Worm (Caenorhabditis elegans) whole organism, L4 larva: Measurements from ENCODE around the gene fbxa-99.

ENCODE experiments used
- D1046.2 ChIP-seq: fragments of 200-800 bp; sonication (Bioruptor generic); IDR thresholded peaks from 2 replicates; pipeline ENCODE4 v1.3.6; 2022; ENCODE audit warnings: missing genetic modification characterization, missing compliant biosample characterization
- F37D6.2 ChIP-seq: sonication (generic microtip); optimal IDR thresholded peaks from 2 replicates; lab custom pipeline; 2016; ENCODE audit warnings: mild to moderate bottlenecking, missing genetic modification characterization, missing compliant biosample characterization
- Y105C5A.15 ChIP-seq: fragments of 200-800 bp; sonication (Bioruptor generic); IDR thresholded peaks from 2 replicates; pipeline ENCODE4 v1.3.6; 2022; ENCODE audit warnings: missing genetic modification characterization, missing compliant biosample characterization
- aha-1 ChIP-seq: fragments of 150-350 bp; peaks from one replicate; lab custom pipeline; 2014; ENCODE audit warnings: missing biosample characterization, missing genetic modification characterization
- aly-2 ChIP-seq: sonication (generic microtip); optimal IDR thresholded peaks from 2 replicates; lab custom pipeline; 2018; ENCODE audit warnings: missing biosample characterization, missing genetic modification characterization
- attf-4 ChIP-seq: sonication (generic microtip); optimal IDR thresholded peaks from 3 replicates; lab custom pipeline; 2017; ENCODE audit warnings: missing biosample characterization, missing genetic modification characterization
- ceh-20 ChIP-seq: fragments of 200-800 bp; sonication (Bioruptor generic); IDR thresholded peaks from 2 replicates; pipeline ENCODE4 v1.3.6; 2022; ENCODE audit warnings: missing genetic modification reagents, missing genetic modification characterization, missing compliant biosample characterization
- ceh-32 ChIP-seq: sonication (generic microtip); optimal IDR thresholded peaks from 2 replicates; lab custom pipeline; 2016; ENCODE audit warnings: mild to moderate bottlenecking, missing genetic modification characterization, missing compliant biosample characterization; ENCODE audit not compliant: poor library complexity
- ceh-62 ChIP-seq: sonication (generic microtip); optimal IDR thresholded peaks from 2 replicates; lab custom pipeline; 2017; ENCODE audit warnings: missing biosample characterization, missing genetic modification characterization
- daf-19 ChIP-seq: fragments of 200-800 bp; sonication (Bioruptor generic); conservative IDR thresholded peaks from 2 replicates; pipeline ENCODE4 v1.3.6; 2022; ENCODE audit warnings: missing genetic modification characterization, missing compliant biosample characterization
- dmd-6 ChIP-seq: fragments of 200-800 bp; sonication (Bioruptor generic); IDR thresholded peaks from 2 replicates; pipeline ENCODE4 v1.3.6; 2022; ENCODE audit warnings: missing genetic modification reagents, missing genetic modification characterization, missing compliant biosample characterization
- dmd-8 ChIP-seq: fragments of 200-800 bp; sonication (Bioruptor generic); IDR thresholded peaks from 2 replicates; pipeline ENCODE4 v1.3.6; 2022; ENCODE audit warnings: missing genetic modification characterization, missing compliant biosample characterization
- dmd-9 ChIP-seq: fragments of 200-800 bp; sonication (Bioruptor generic); IDR thresholded peaks from 2 replicates; pipeline ENCODE4 v1.3.6; 2022; ENCODE audit warnings: missing genetic modification reagents, missing genetic modification characterization, missing compliant biosample characterization
- egl-43 ChIP-seq: fragments of 200-800 bp; sonication (Bioruptor generic); IDR thresholded peaks from 2 replicates; pipeline ENCODE4 v1.3.6; 2022; ENCODE audit warnings: missing genetic modification reagents, missing genetic modification characterization, missing compliant biosample characterization
- fos-1 ChIP-seq: fragments of 150-350 bp; optimal IDR thresholded peaks from 2 replicates; lab custom pipeline; 2014; ENCODE audit warnings: missing biosample characterization, missing genetic modification characterization
- hif-1 ChIP-seq, 2 experiments: sonication (generic microtip); optimal IDR thresholded peaks; 2 replicates each; lab custom pipeline; 2016 to 2017; ENCODE audit warnings: missing compliant biosample characterization in 2 of 2, missing genetic modification characterization in 2 of 2, missing genetic modification reagents in 2 of 2, missing genotype in 2 of 2, mild to moderate bottlenecking in 1 of 2
- hlh-11 ChIP-seq: fragments of 200-800 bp; sonication (Bioruptor generic); optimal IDR thresholded peaks from 2 replicates; lab custom pipeline; 2018; ENCODE audit warnings: mild to moderate bottlenecking, missing genetic modification characterization, missing compliant biosample characterization
- hlh-30 ChIP-seq: sonication (generic microtip); optimal IDR thresholded peaks from 2 replicates; lab custom pipeline; 2017; ENCODE audit warnings: antibody characterized with exemption, mild to moderate bottlenecking, missing genetic modification characterization, missing compliant biosample characterization; ENCODE audit not compliant: insufficient read depth
- jun-1 ChIP-seq: fragments of 150-350 bp; optimal IDR thresholded peaks from 2 replicates; lab custom pipeline; 2014; ENCODE audit warnings: missing biosample characterization, missing genetic modification reagents, missing genetic modification characterization
- lim-7 ChIP-seq: fragments of 200-800 bp; sonication (Bioruptor generic); IDR thresholded peaks from 2 replicates; pipeline ENCODE4 v1.3.6; 2022; ENCODE audit warnings: missing genetic modification characterization, missing compliant biosample characterization
- lin-13 ChIP-seq: fragments of 150-350 bp; optimal IDR thresholded peaks from 2 replicates; lab custom pipeline; 2014; ENCODE audit warnings: missing biosample characterization, missing genetic modification reagents, missing genetic modification characterization
- lin-29 ChIP-seq: fragments of 200-800 bp; sonication (Bioruptor generic); IDR thresholded peaks from 2 replicates; pipeline ENCODE4 v1.3.6; 2022; ENCODE audit warnings: missing genetic modification reagents, missing genetic modification characterization, missing compliant biosample characterization
- lin-39 ChIP-seq: fragments of 150-350 bp; optimal IDR thresholded peaks from 2 replicates; lab custom pipeline; 2014; ENCODE audit warnings: missing biosample characterization, missing genetic modification reagents, missing genetic modification characterization
- lsy-2 ChIP-seq, 2 experiments: fragments of 150-350 bp in 1 of 2; sonication (generic microtip) in 1 of 2; optimal IDR thresholded peaks; 2 replicates each; lab custom pipeline; 2014 to 2017; ENCODE audit warnings: missing biosample characterization in 2 of 2, missing genetic modification characterization in 2 of 2
- mdl-1 ChIP-seq, 2 experiments: fragments of 150-350 bp in 1 of 2; sonication (generic microtip) in 1 of 2; optimal IDR thresholded peaks; 2 replicates each; lab custom pipeline; 2014 to 2017; ENCODE audit warnings: missing biosample characterization in 2 of 2, missing genetic modification characterization in 2 of 2
- mxl-2 ChIP-seq: fragments of 200-800 bp; sonication (Bioruptor generic); conservative IDR thresholded peaks from 2 replicates; pipeline ENCODE4 v1.3.6; 2022; ENCODE audit warnings: missing genetic modification reagents, missing genetic modification characterization, missing compliant biosample characterization
- nhr-102 ChIP-seq: sonication (generic microtip); optimal IDR thresholded peaks from 2 replicates; lab custom pipeline; 2016; ENCODE audit warnings: mild to moderate bottlenecking, missing genetic modification characterization, moderate library complexity, missing compliant biosample characterization
- nhr-111 ChIP-seq: fragments of 200-800 bp; sonication (Bioruptor generic); optimal IDR thresholded peaks from 2 replicates; lab custom pipeline; 2018; ENCODE audit warnings: mild to moderate bottlenecking, missing genetic modification characterization, missing compliant biosample characterization
- nhr-48 ChIP-seq: sonication (generic microtip); optimal IDR thresholded peaks from 2 replicates; lab custom pipeline; 2016; ENCODE audit warnings: mild to moderate bottlenecking, missing genetic modification characterization, missing compliant biosample characterization
- pha-4 ChIP-seq, 2 experiments: fragments of 150-350 bp in 1 of 2; fragments of 200-800 bp in 1 of 2; sonication (Bioruptor generic) in 1 of 2; IDR thresholded peaks in 1 of 2; optimal IDR thresholded peaks in 1 of 2; 2 replicates each; pipeline versions ENCODE4 v1.3.6 to Lab custom; 2014 to 2022; ENCODE audit warnings: missing genetic modification characterization in 2 of 2, missing genetic modification reagents in 2 of 2, missing biosample characterization in 1 of 2, missing compliant biosample characterization in 1 of 2
- sdz-12 ChIP-seq: fragments of 200-800 bp; sonication (Bioruptor generic); optimal IDR thresholded peaks from 2 replicates; lab custom pipeline; 2018; ENCODE audit warnings: mild to moderate bottlenecking, missing genetic modification characterization, missing compliant biosample characterization
- tag-97 ChIP-seq: fragments of 200-800 bp; sonication (Bioruptor generic); IDR thresholded peaks from 2 replicates; pipeline ENCODE4 v1.3.6; 2022; ENCODE audit warnings: missing genetic modification characterization, missing compliant biosample characterization
- tra-1 ChIP-seq: fragments of 200-800 bp; sonication (Bioruptor generic); IDR thresholded peaks from 2 replicates; pipeline ENCODE4 v1.3.6; 2022; ENCODE audit warnings: missing genetic modification reagents, missing genetic modification characterization, missing compliant biosample characterization
- unc-130 ChIP-seq: sonication (generic microtip); optimal IDR thresholded peaks from 2 replicates; lab custom pipeline; 2016; ENCODE audit warnings: missing genetic modification reagents, missing genetic modification characterization, missing compliant biosample characterization
- unc-39 ChIP-seq: sonication (generic microtip); optimal IDR thresholded peaks from 2 replicates; lab custom pipeline; 2017; ENCODE audit warnings: missing biosample characterization, missing genetic modification characterization
- zip-11 ChIP-seq: fragments of 200-800 bp; sonication (Bioruptor generic); IDR thresholded peaks from 2 replicates; pipeline ENCODE4 v1.3.6; 2022; ENCODE audit warnings: missing genetic modification characterization, missing compliant biosample characterization
- zip-2 ChIP-seq: fragments of 150-350 bp; optimal IDR thresholded peaks from 2 replicates; lab custom pipeline; 2014; ENCODE audit warnings: missing biosample characterization, missing genetic modification characterization
- ztf-7 ChIP-seq: fragments of 150-350 bp; optimal IDR thresholded peaks from 2 replicates; lab custom pipeline; 2014; ENCODE audit warnings: missing biosample characterization, missing genetic modification characterization

The fbxa-99 gene

ce11 chrV:15965114-15965513, 17.5 kb downstream of the fbxa-99 start, which contains the start of gene sri-2:
sri-2 (minus strand) TSS chrV:15965214.
- TF ChIP-seq ceh-20 (no peak), aha-1 (peak; percentile 21), daf-19 (GFP tag; lab: Robert Waterston, UW) (no peak), lin-13 (no peak)

ce11 chrV:15959456-15959855, 23.2 kb downstream of the fbxa-99 start:
- no peak for TF ChIP-seq dmd-8 (GFP tag; lab: Robert Waterston, UW)
- TF ChIP-seq nhr-48 (tag; lab: Kevin White, UChicago): peak; percentile 26

- TF ChIP-seq ceh-62 (tag; lab: Kevin White, UChicago) (no peak), aha-1 (no peak), hlh-11 (no peak)
Measured at ce11 chrV:15957098-15957497, 25.6 kb downstream of the fbxa-99 start, which contains the start of gene F36G9.3. F36G9.3 (plus strand) TSS chrV:15957398.

- TF ChIP-seq tra-1: no peak
- TF ChIP-seq tag-97: no peak
- TF ChIP-seq lin-13: no peak
- no peak for TF ChIP-seq ztf-7 (tag; lab: Kevin White, UChicago)
- peak; percentile 29 for TF ChIP-seq aha-1
Measured at ce11 chrV:15955497-15955896, 27.2 kb downstream of the fbxa-99 start, which contains the start of gene srh-186. srh-186 (plus strand) TSS chrV:15955797.

- TF ChIP-seq attf-4 (tag; lab: Kevin White, UChicago) (no peak), F37D6.2 (no peak), hlh-30 (no peak), lin-39 (tag; lab: Kevin White, UChicago) (no peak), unc-39 (tag; lab: Kevin White, UChicago) (no peak), nhr-102 (tag; lab: Kevin White, UChicago) (no peak), pha-4 (GFP tag; IDR thresholded peaks at IDR 0.05; lab: Robert Waterston, UW) (no peak), pha-4 (tag; optimal IDR thresholded peaks at IDR 0.05; lab: Kevin White, UChicago) (no peak), lsy-2 (tag; optimal IDR thresholded peaks at IDR 0.05; lab: Kevin White, UChicago) (no peak), egl-43 (no peak), D1046.2 (GFP tag; lab: Robert Waterston, UW) (no peak), dmd-9 (GFP tag; lab: Robert Waterston, UW) (no peak), mdl-1 (tag; optimal IDR thresholded peaks at IDR 0.05; lab: Kevin White, UChicago) (no peak), lin-29 (GFP tag; lab: Robert Waterston, UW) (no peak), hif-1 (tag; optimal IDR thresholded peaks at IDR 0.05; lab: Kevin White, UChicago) (no peak), dmd-8 (GFP tag; lab: Robert Waterston, UW) (no peak), zip-11 (GFP tag; lab: Robert Waterston, UW) (no peak), Y105C5A.15 (no peak), zip-2 (tag; lab: Kevin White, UChicago) (no peak), sdz-12 (no peak), dmd-6 (GFP tag; lab: Robert Waterston, UW) (no peak)
Measured at ce11 chrV:15954932-15955331, 27.7 kb downstream of the fbxa-99 start, which contains the start of gene srw-57. srw-57 (minus strand) TSS chrV:15955032.

ce11 chrV:15952762-15953161, 29.9 kb downstream of the fbxa-99 start, which contains the start of gene srw-56:
srw-56 (minus strand) TSS chrV:15952862.
- no peak for TF ChIP-seq nhr-111 (GFP tag; lab: Kevin White, UChicago)
- no peak for TF ChIP-seq unc-130 (GFP tag; lab: Kevin White, UChicago)
- no peak for TF ChIP-seq fos-1 (tag; lab: Kevin White, UChicago)
- TF ChIP-seq ceh-62 (tag; lab: Kevin White, UChicago): no peak
- no peak for TF ChIP-seq jun-1 (tag; lab: Kevin White, UChicago)
- TF ChIP-seq aly-2 (tag; lab: Kevin White, UChicago): no peak
- no peak for TF ChIP-seq mxl-2
- TF ChIP-seq ceh-32 (tag; lab: Kevin White, UChicago): no peak
- TF ChIP-seq daf-19 (GFP tag; lab: Robert Waterston, UW): no peak
- no peak for TF ChIP-seq attf-4 (tag; lab: Kevin White, UChicago)
- no peak for TF ChIP-seq lim-7 (GFP tag; lab: Robert Waterston, UW)
